Comparison of ENCODE assay signal across 1 fruit fly cellular context in genomic region chrX:8624867-8625266, dm6.
TF ChIP-seq lines count a peak whose summit lies in the region.

No protein-coding gene starts in this region.

TF ChIP-seq in whole organism, embryonic, 481 proteins besides CTCF, POLR2A, EP300 and RAD21 (continued from another document and continues in another):
- TF ChIP-seq Dll (GFP tag; IDR thresholded peaks at IDR 0.05; lab: Robert Waterston, UW; ENCODE audit: partially characterized antibody) (peak; percentile 18; the same call in 1 of the 4 replicates), sqz (GFP tag; optimal IDR thresholded peaks at IDR 0.05; lab: Kevin White, UChicago) (peak; percentile 10), wdn (GFP tag; IDR thresholded peaks at IDR 0.05; lab: Robert Waterston, UW) (no peak), ssp (GFP tag; IDR thresholded peaks at IDR 0.05; lab: Robert Waterston, UW) (no peak), dm (GFP tag; optimal IDR thresholded peaks at IDR 0.05; lab: Kevin White, UChicago) (no peak), CG3838 (GFP tag; optimal IDR thresholded peaks at IDR 0.05; lab: Kevin White, UChicago) (peak; percentile 20), nau (GFP tag; optimal IDR thresholded peaks at IDR 0.05; lab: Kevin White, UChicago) (peak; percentile 13), Nf-YA (GFP tag; IDR thresholded peaks at IDR 0.05; lab: Robert Waterston, UW) (peak; percentile 52), CG30431 (GFP tag; optimal IDR thresholded peaks at IDR 0.05; lab: Kevin White, UChicago) (no peak), Taf1 (GFP tag; IDR thresholded peaks at IDR 0.05; lab: Robert Waterston, UW) (no peak), CG14667 (GFP tag; IDR thresholded peaks at IDR 0.05; lab: Robert Waterston, UW) (no peak), gcm (GFP tag; optimal IDR thresholded peaks at IDR 0.05; lab: Kevin White, UChicago) (no peak), pita (GFP tag; optimal IDR thresholded peaks at IDR 0.05; lab: Kevin White, UChicago) (no peak), CG10431 (GFP tag; optimal IDR thresholded peaks at IDR 0.05; lab: Kevin White, UChicago) (no peak), tap (tag; optimal IDR thresholded peaks at IDR 0.05; lab: Kevin White, UChicago) (no peak), CG8924 (tag; optimal IDR thresholded peaks at IDR 0.05; lab: Kevin White, UChicago) (peak; percentile 1), sd (tag; optimal IDR thresholded peaks at IDR 0.05; lab: Kevin White, UChicago) (peak; percentile 72), nmo (GFP tag; optimal IDR thresholded peaks at IDR 0.05; lab: Kevin White, UChicago) (peak; percentile 33), Vsx1 (GFP tag; optimal IDR thresholded peaks at IDR 0.05; lab: Kevin White, UChicago) (no peak), CG12219 (GFP tag; optimal IDR thresholded peaks at IDR 0.05; lab: Kevin White, UChicago) (peak; percentile 7), lilli (GFP tag; optimal IDR thresholded peaks at IDR 0.05; lab: Kevin White, UChicago) (no peak), CG3163 (GFP tag; optimal IDR thresholded peaks at IDR 0.05; lab: Kevin White, UChicago) (peak; percentile 3), gro (GFP tag; optimal IDR thresholded peaks at IDR 0.05; lab: Kevin White, UChicago) (no peak), CG11504 (tag; optimal IDR thresholded peaks at IDR 0.05; lab: Kevin White, UChicago) (no peak), CG33557 (GFP tag; optimal IDR thresholded peaks at IDR 0.05; lab: Kevin White, UChicago) (peak; percentile 25), CG17359 (tag; optimal IDR thresholded peaks at IDR 0.05; lab: Kevin White, UChicago) (no peak), CG10274 (GFP tag; optimal IDR thresholded peaks at IDR 0.05; lab: Kevin White, UChicago) (no peak), CG10321 (GFP tag; IDR thresholded peaks at IDR 0.05; lab: Robert Waterston, UW) (peak; percentile 99), nom (GFP tag; optimal IDR thresholded peaks at IDR 0.05; lab: Kevin White, UChicago) (no peak), cg (GFP tag; optimal IDR thresholded peaks at IDR 0.05; lab: Kevin White, UChicago) (peak; percentile 97), zf30C (GFP tag; optimal IDR thresholded peaks at IDR 0.05; lab: Kevin White, UChicago) (peak; percentile 20), tio (GFP tag; optimal IDR thresholded peaks at IDR 0.05; lab: Kevin White, UChicago) (no peak), Rx (GFP tag; IDR thresholded peaks at IDR 0.05; lab: Robert Waterston, UW) (0 out of 2 replicates have a peak, but pooled peaks have one; percentile 21), CG10267 (tag; optimal IDR thresholded peaks at IDR 0.05; lab: Kevin White, UChicago) (no peak), CG17385 (GFP tag; optimal IDR thresholded peaks at IDR 0.05; lab: Kevin White, UChicago) (peak; percentile 25), sr (GFP tag; IDR thresholded peaks at IDR 0.05; lab: Robert Waterston, UW) (0 out of 3 replicates have a peak, but pooled peaks have one; percentile 22), sna (GFP tag; IDR thresholded peaks at IDR 0.05; lab: Robert Waterston, UW; ENCODE audit: partially characterized antibody) (0 out of 2 replicates have a peak, but pooled peaks have one; percentile 35), emc (GFP tag; optimal IDR thresholded peaks at IDR 0.05; lab: Kevin White, UChicago) (no peak), danr (GFP tag; IDR thresholded peaks at IDR 0.05; lab: Robert Waterston, UW) (no peak), CG7928 (GFP tag; optimal IDR thresholded peaks at IDR 0.05; lab: Kevin White, UChicago) (no peak), CG34224 (GFP tag; IDR thresholded peaks at IDR 0.05; lab: Robert Waterston, UW; ENCODE audit: partially characterized antibody) (no peak), psq (GFP tag; optimal IDR thresholded peaks at IDR 0.05; lab: Kevin White, UChicago) (peak; percentile 34), pfk (GFP tag; optimal IDR thresholded peaks at IDR 0.05; lab: Kevin White, UChicago) (peak; percentile 83), row (GFP tag; IDR thresholded peaks at IDR 0.05; lab: Robert Waterston, UW) (no peak), CG10959 (GFP tag; IDR thresholded peaks at IDR 0.05; lab: Robert Waterston, UW) (no peak), ara (GFP tag; IDR thresholded peaks at IDR 0.05; lab: Robert Waterston, UW) (0 out of 2 replicates have a peak, but pooled peaks have one; percentile 5), CG18011 (GFP tag; optimal IDR thresholded peaks at IDR 0.05; lab: Kevin White, UChicago) (no peak), CG9727 (GFP tag; optimal IDR thresholded peaks at IDR 0.05; lab: Kevin White, UChicago) (no peak), stc (GFP tag; IDR thresholded peaks at IDR 0.05; lab: Robert Waterston, UW) (peak; percentile 40; the same call in 1 of the 2 replicates), BtbVII (GFP tag; optimal IDR thresholded peaks at IDR 0.05; lab: Kevin White, UChicago) (no peak), CG10147 (GFP tag; optimal IDR thresholded peaks at IDR 0.05; lab: Kevin White, UChicago) (peak; percentile 1), ci (GFP tag; IDR thresholded peaks at IDR 0.05; lab: Robert Waterston, UW) (0 out of 3 replicates have a peak, but pooled peaks have one; percentile 57), CG10462 (GFP tag; optimal IDR thresholded peaks at IDR 0.05; lab: Kevin White, UChicago) (peak; percentile 11), HLHmδ (GFP tag; optimal IDR thresholded peaks at IDR 0.05; lab: Kevin White, UChicago) (peak; percentile 71), CG7745 (tag; optimal IDR thresholded peaks at IDR 0.05; lab: Kevin White, UChicago) (no peak), Optix (GFP tag; IDR thresholded peaks at IDR 0.05; lab: Robert Waterston, UW) (no peak), CG13624 (GFP tag; optimal IDR thresholded peaks at IDR 0.05; lab: Kevin White, UChicago) (peak; percentile 31), CG17829 (tag; optimal IDR thresholded peaks at IDR 0.05; lab: Kevin White, UChicago) (peak; percentile 35), gfzf (GFP tag; optimal IDR thresholded peaks at IDR 0.05; lab: Kevin White, UChicago) (no peak), sim (GFP tag; IDR thresholded peaks at IDR 0.05; lab: Robert Waterston, UW) (no peak), CG2199 (GFP tag; IDR thresholded peaks at IDR 0.05; lab: Robert Waterston, UW) (peak; percentile 76; the same call in 2 of the 3 replicates), MBD-R2 (GFP tag; IDR thresholded peaks at IDR 0.05; lab: Robert Waterston, UW) (no peak), CG1603 (tag; optimal IDR thresholded peaks at IDR 0.05; lab: Kevin White, UChicago) (peak; percentile 33), CG17361 (GFP tag; IDR thresholded peaks at IDR 0.05; lab: Robert Waterston, UW) (no peak), Med (GFP tag; lab: Kevin White, UChicago) (peak; percentile 81), Hr78 (GFP tag; optimal IDR thresholded peaks at IDR 0.05; lab: Kevin White, UChicago) (no peak), mld (GFP tag; IDR thresholded peaks at IDR 0.05; lab: Robert Waterston, UW; ENCODE audit: partially characterized antibody) (no peak), sob (GFP tag; IDR thresholded peaks at IDR 0.05; lab: Robert Waterston, UW) (peak; percentile 11; the same call in 1 of the 2 replicates), Nf-YB (GFP tag; optimal IDR thresholded peaks at IDR 0.05; lab: Kevin White, UChicago) (peak; percentile 97), zfh1 (GFP tag; IDR thresholded peaks at IDR 0.05; lab: Robert Waterston, UW) (no peak), Max (GFP tag; optimal IDR thresholded peaks at IDR 0.05; lab: Kevin White, UChicago) (no peak), vnd (GFP tag; IDR thresholded peaks at IDR 0.05; lab: Robert Waterston, UW; ENCODE audit: partially characterized antibody) (no peak), Xrp1 (GFP tag; IDR thresholded peaks at IDR 0.05; lab: Robert Waterston, UW) (0 out of 2 replicates have a peak, but pooled peaks have one; percentile 8), bigmax (GFP tag; optimal IDR thresholded peaks at IDR 0.05; lab: Kevin White, UChicago) (no peak), dati (GFP tag; IDR thresholded peaks at IDR 0.05; lab: Robert Waterston, UW) (no peak), stwl (tag; optimal IDR thresholded peaks at IDR 0.05; lab: Kevin White, UChicago) (peak; percentile 18), CrebB (tag; optimal IDR thresholded peaks at IDR 0.05; lab: Kevin White, UChicago) (no peak), hkb (optimal IDR thresholded peaks at IDR 0.05; lab: Kevin White, UChicago) (no peak), hkb (GFP tag; IDR thresholded peaks at IDR 0.05; lab: Robert Waterston, UW) (peak; percentile 47), CG31441 (GFP tag; IDR thresholded peaks at IDR 0.05; lab: Robert Waterston, UW) (no peak), CG11247 (GFP tag; IDR thresholded peaks at IDR 0.05; lab: Robert Waterston, UW) (no peak), ewg (GFP tag; optimal IDR thresholded peaks at IDR 0.05; lab: Kevin White, UChicago) (peak; percentile 61), CG6791 (GFP tag; IDR thresholded peaks at IDR 0.05; lab: Robert Waterston, UW; ENCODE audit: partially characterized antibody) (peak; percentile 58; the same call in 2 of the 3 replicates), Opbp (GFP tag; IDR thresholded peaks at IDR 0.05; lab: Robert Waterston, UW; ENCODE audit: partially characterized antibody) (0 out of 3 replicates have a peak, but pooled peaks have one; percentile 40), CG32532 (GFP tag; IDR thresholded peaks at IDR 0.05; lab: Robert Waterston, UW) (peak; percentile 33; the same call in 1 of the 2 replicates), CG11695 (GFP tag; IDR thresholded peaks at IDR 0.05; lab: Robert Waterston, UW) (0 out of 3 replicates have a peak, but pooled peaks have one; percentile 43), crol (GFP tag; IDR thresholded peaks at IDR 0.05; lab: Robert Waterston, UW) (peak; percentile 61), CG13287 (GFP tag; IDR thresholded peaks at IDR 0.05; lab: Robert Waterston, UW; ENCODE audit: partially characterized antibody) (peak; percentile 39; the same call in 1 of the 2 replicates), CG18599 (GFP tag; optimal IDR thresholded peaks at IDR 0.05; lab: Kevin White, UChicago) (no peak), B-H2 (GFP tag; optimal IDR thresholded peaks at IDR 0.05; lab: Kevin White, UChicago) (no peak), CG15601 (tag; optimal IDR thresholded peaks at IDR 0.05; lab: Kevin White, UChicago) (no peak), Pdp1 (GFP tag; optimal IDR thresholded peaks at IDR 0.05; lab: Kevin White, UChicago) (peak in 1 of 2 experiments; percentile 13), CG6683 (GFP tag; optimal IDR thresholded peaks at IDR 0.05; lab: Kevin White, UChicago) (no peak), nerfin-1 (tag; optimal IDR thresholded peaks at IDR 0.05; lab: Kevin White, UChicago) (peak; percentile 16), CG4730 (GFP tag; IDR thresholded peaks at IDR 0.05; lab: Robert Waterston, UW) (no peak), CG10565 (GFP tag; optimal IDR thresholded peaks at IDR 0.05; lab: Kevin White, UChicago) (no peak), CG15011 (GFP tag; optimal IDR thresholded peaks at IDR 0.05; lab: Kevin White, UChicago) (no peak), zen (tag; optimal IDR thresholded peaks at IDR 0.05; lab: Kevin White, UChicago) (peak; percentile 60), chinmo (GFP tag; IDR thresholded peaks at IDR 0.05; lab: Robert Waterston, UW; ENCODE audit: partially characterized antibody) (0 out of 4 replicates have a peak, but pooled peaks have one; percentile 62), Gug (GFP tag; IDR thresholded peaks at IDR 0.05; lab: Robert Waterston, UW) (no peak), E2f2 (GFP tag; IDR thresholded peaks at IDR 0.05; lab: Robert Waterston, UW) (peak; percentile 14; the same call in 1 of the 2 replicates), knrl (GFP tag; IDR thresholded peaks at IDR 0.05; lab: Robert Waterston, UW; ENCODE audit: partially characterized antibody) (0 out of 3 replicates have a peak, but pooled peaks have one; percentile 5), H2.0 (GFP tag; IDR thresholded peaks at IDR 0.05; lab: Robert Waterston, UW) (no peak), bsh (GFP tag; optimal IDR thresholded peaks at IDR 0.05; lab: Kevin White, UChicago) (peak in 1 of 2 experiments; percentile 8), Spps (tag; optimal IDR thresholded peaks at IDR 0.05; lab: Kevin White, UChicago) (peak; percentile 6), phol (tag; optimal IDR thresholded peaks at IDR 0.05; lab: Kevin White, UChicago) (peak; percentile 76), CG12104 (GFP tag; optimal IDR thresholded peaks at IDR 0.05; lab: Kevin White, UChicago) (no peak), E2f1 (GFP tag; IDR thresholded peaks at IDR 0.05; lab: Robert Waterston, UW) (no peak), HmgD (GFP tag; optimal IDR thresholded peaks at IDR 0.05; lab: Kevin White, UChicago) (no peak), CG34376 (GFP tag; optimal IDR thresholded peaks at IDR 0.05; lab: Kevin White, UChicago) (no peak), gsb-n (tag; optimal IDR thresholded peaks at IDR 0.05; lab: Kevin White, UChicago) (peak; percentile 67), CG16813 (GFP tag; IDR thresholded peaks at IDR 0.05; lab: Robert Waterston, UW; ENCODE audit: partially characterized antibody) (no peak), abd-A (tag; optimal IDR thresholded peaks at IDR 0.05; lab: Kevin White, UChicago) (peak; percentile 92), CG42726 (GFP tag; IDR thresholded peaks at IDR 0.05; lab: Robert Waterston, UW; ENCODE audit: partially characterized antibody) (0 out of 2 replicates have a peak, but pooled peaks have one; percentile 55), Hand (GFP tag; optimal IDR thresholded peaks at IDR 0.05; lab: Kevin White, UChicago) (no peak), prd (optimal IDR thresholded peaks at IDR 0.05; lab: Kevin White, UChicago) (no peak), prd (GFP tag; IDR thresholded peaks at IDR 0.05; lab: Robert Waterston, UW) (peak; percentile 36; the same call in 1 of the 3 replicates), CG7987 (GFP tag; optimal IDR thresholded peaks at IDR 0.05; lab: Kevin White, UChicago) (peak; percentile 91), CG12155 (GFP tag; optimal IDR thresholded peaks at IDR 0.05; lab: Kevin White, UChicago) (no peak), gsb (GFP tag; IDR thresholded peaks at IDR 0.05; lab: Robert Waterston, UW) (no peak), Adf1 (GFP tag; IDR thresholded peaks at IDR 0.05; lab: Robert Waterston, UW) (peak; percentile 92), Trl (optimal IDR thresholded peaks at IDR 0.05; lab: Kevin White, UChicago) (peak in 1 of 2 experiments; percentile 4), Trl (GFP tag; optimal IDR thresholded peaks at IDR 0.05; lab: Kevin White, UChicago) (no peak), bab2 (GFP tag; optimal IDR thresholded peaks at IDR 0.05; lab: Kevin White, UChicago) (no peak), CG15479 (GFP tag; optimal IDR thresholded peaks at IDR 0.05; lab: Kevin White, UChicago) (peak; percentile 99), CG12071 (GFP tag; optimal IDR thresholded peaks at IDR 0.05; lab: Kevin White, UChicago) (peak; percentile 16), onecut (GFP tag; IDR thresholded peaks at IDR 0.05; lab: Robert Waterston, UW) (0 out of 2 replicates have a peak, but pooled peaks have one; percentile 8), kni (GFP tag; optimal IDR thresholded peaks at IDR 0.05; lab: Kevin White, UChicago) (peak; percentile 28), exex (tag; optimal IDR thresholded peaks at IDR 0.05; lab: Kevin White, UChicago) (no peak)
